Worm (Caenorhabditis elegans) whole organism, mixed stage, embryonic: ENCODE results near the gene srh-137.

Source experiments
- M03D4.4 ChIP-seq: sonication (generic microtip); optimal IDR thresholded peaks from 2 replicates; lab custom pipeline; 2017; ENCODE audit warnings: mild to moderate bottlenecking, missing genetic modification characterization, missing compliant biosample characterization
- bed-3 ChIP-seq: fragments of 200-800 bp; sonication (Bioruptor generic); optimal IDR thresholded peaks from 3 replicates; lab custom pipeline; 2018; ENCODE audit warnings: mild to moderate bottlenecking, missing genetic modification characterization, moderate library complexity, missing compliant biosample characterization
- blmp-1 ChIP-seq: fragments of 150-350 bp; optimal IDR thresholded peaks from 2 replicates; lab custom pipeline; 2014; ENCODE audit warnings: missing biosample characterization, missing genetic modification characterization
- ceh-43 ChIP-seq: fragments of 200-800 bp; sonication (Bioruptor generic); optimal IDR thresholded peaks from 2 replicates; lab custom pipeline; 2018; ENCODE audit warnings: mild to moderate bottlenecking, missing genetic modification characterization, moderate library complexity, missing compliant biosample characterization
- ceh-83 ChIP-seq: fragments of 200-800 bp; sonication (Bioruptor generic); optimal IDR thresholded peaks from 2 replicates; lab custom pipeline; 2018; ENCODE audit warnings: mild to moderate bottlenecking, missing genetic modification characterization, missing compliant biosample characterization
- ces-1 ChIP-seq: fragments of 150-350 bp; optimal IDR thresholded peaks from 2 replicates; lab custom pipeline; 2014; ENCODE audit warnings: missing biosample characterization, missing genetic modification reagents, missing genetic modification characterization
- cnd-1 ChIP-seq: fragments of 200-800 bp; sonication (Bioruptor generic); optimal IDR thresholded peaks from 2 replicates; lab custom pipeline; 2018; ENCODE audit warnings: mild to moderate bottlenecking, missing genetic modification characterization, missing compliant biosample characterization
- drap-1 ChIP-seq: fragments of 200-800 bp; sonication (Bioruptor generic); optimal IDR thresholded peaks from 3 replicates; lab custom pipeline; 2018; ENCODE audit warnings: mild to moderate bottlenecking, missing genetic modification characterization, missing compliant biosample characterization
- elt-1 ChIP-seq: sonication (generic microtip); optimal IDR thresholded peaks from 2 replicates; lab custom pipeline; 2017; ENCODE audit warnings: missing genetic modification characterization, mild to moderate bottlenecking, missing compliant biosample characterization, antibody characterized with exemption, moderate library complexity, borderline replicate concordance; ENCODE audit not compliant: insufficient read depth
- elt-3 ChIP-seq: fragments of 150-350 bp; optimal IDR thresholded peaks from 2 replicates; lab custom pipeline; 2014; ENCODE audit warnings: missing biosample characterization, missing genetic modification characterization
- flh-1 ChIP-seq: fragments of 200-800 bp; sonication (Bioruptor generic); optimal IDR thresholded peaks from 2 replicates; lab custom pipeline; 2018; ENCODE audit warnings: mild to moderate bottlenecking, missing genetic modification characterization, moderate library complexity, missing compliant biosample characterization
- ham-2 ChIP-seq: fragments of 200-800 bp; sonication (Bioruptor generic); optimal IDR thresholded peaks from 2 replicates; lab custom pipeline; 2018; ENCODE audit warnings: mild to moderate bottlenecking, missing genetic modification characterization, missing compliant biosample characterization
- hlh-1 ChIP-seq: fragments of 150-350 bp; optimal IDR thresholded peaks from 2 replicates; lab custom pipeline; 2014; ENCODE audit warnings: missing biosample characterization, missing genetic modification reagents, missing genetic modification characterization
- lin-32 ChIP-seq: fragments of 200-800 bp; sonication (Bioruptor generic); optimal IDR thresholded peaks from 2 replicates; lab custom pipeline; 2018; ENCODE audit warnings: mild to moderate bottlenecking, missing genetic modification characterization, missing compliant biosample characterization
- lsy-2 ChIP-seq: fragments of 150-350 bp; optimal IDR thresholded peaks from 2 replicates; lab custom pipeline; 2014; ENCODE audit warnings: missing biosample characterization, missing genetic modification characterization
- mab-5 ChIP-seq: fragments of 150-350 bp; optimal IDR thresholded peaks from 2 replicates; lab custom pipeline; 2014; ENCODE audit warnings: missing biosample characterization, missing genetic modification characterization
- mls-2 ChIP-seq: sonication (generic microtip); optimal IDR thresholded peaks from 2 replicates; lab custom pipeline; 2016; ENCODE audit warnings: mild to moderate bottlenecking, missing genetic modification characterization, moderate library complexity, missing compliant biosample characterization
- nhr-12 ChIP-seq: fragments of 150-350 bp; optimal IDR thresholded peaks from 2 replicates; lab custom pipeline; 2014; ENCODE audit warnings: missing biosample characterization, missing genetic modification characterization
- nhr-2 ChIP-seq: fragments of 150-350 bp; optimal IDR thresholded peaks from 2 replicates; lab custom pipeline; 2014; ENCODE audit warnings: missing biosample characterization, missing genetic modification characterization
- nhr-237 ChIP-seq: fragments of 150-350 bp; optimal IDR thresholded peaks from 2 replicates; lab custom pipeline; 2014; ENCODE audit warnings: missing biosample characterization, missing genetic modification characterization
- nhr-28 ChIP-seq: fragments of 150-350 bp; optimal IDR thresholded peaks from 2 replicates; lab custom pipeline; 2014; ENCODE audit warnings: missing biosample characterization, missing genetic modification characterization
- nhr-76 ChIP-seq: sonication (generic microtip); optimal IDR thresholded peaks from 2 replicates; lab custom pipeline; 2017; ENCODE audit warnings: missing biosample characterization, missing genetic modification characterization
- pha-4 ChIP-seq: fragments of 150-350 bp; optimal IDR thresholded peaks from 2 replicates; lab custom pipeline; 2018; ENCODE audit warnings: missing biosample characterization, missing genetic modification reagents, missing genetic modification characterization
- sem-2 ChIP-seq: fragments of 200-800 bp; sonication (Bioruptor generic); optimal IDR thresholded peaks from 2 replicates; lab custom pipeline; 2018; ENCODE audit warnings: mild to moderate bottlenecking, missing genetic modification characterization, missing compliant biosample characterization
- snpc-4 ChIP-seq: fragments of 150-350 bp; optimal IDR thresholded peaks from 2 replicates; lab custom pipeline; 2014; ENCODE audit warnings: missing biosample characterization, missing genetic modification characterization
- sptf-1 ChIP-seq: sonication (generic microtip); optimal IDR thresholded peaks from 2 replicates; lab custom pipeline; 2017; ENCODE audit warnings: mild to moderate bottlenecking, missing genetic modification characterization, moderate library complexity, missing compliant biosample characterization
- tbx-8 ChIP-seq: fragments of 200-800 bp; sonication (Bioruptor generic); optimal IDR thresholded peaks from 2 replicates; lab custom pipeline; 2018; ENCODE audit warnings: mild to moderate bottlenecking, missing genetic modification characterization, moderate library complexity, missing compliant biosample characterization
- unc-39 ChIP-seq: fragments of 150-350 bp; optimal IDR thresholded peaks from 2 replicates; lab custom pipeline; 2014; ENCODE audit warnings: missing biosample characterization, missing genetic modification characterization
- unc-62 ChIP-seq: fragments of 150-350 bp; optimal IDR thresholded peaks from 2 replicates; lab custom pipeline; 2014; ENCODE audit warnings: missing biosample characterization, missing genetic modification reagents, missing genetic modification characterization
- ztf-11 ChIP-seq: fragments of 150-350 bp; optimal IDR thresholded peaks from 2 replicates; lab custom pipeline; 2014; ENCODE audit warnings: missing biosample characterization, missing genetic modification characterization

Gene srh-137

ce11 chrV:16724574-16724973 lies 8.1 kb upstream of the srh-137 start:
- no peak for TF ChIP-seq pha-4 (tag; lab: Kevin White, UChicago)
- TF ChIP-seq M03D4.4, result no peak
- TF ChIP-seq tbx-8 (GFP tag; lab: Kevin White, UChicago), result no peak
- no peak for TF ChIP-seq nhr-12 (tag; lab: Kevin White, UChicago)
- TF ChIP-seq ham-2 (GFP tag; lab: Kevin White, UChicago), result no peak
- no peak for TF ChIP-seq nhr-2 (tag; lab: Kevin White, UChicago)
- TF ChIP-seq ces-1 (GFP tag; lab: Kevin White, UChicago), result no peak
- no peak for TF ChIP-seq ceh-83 (GFP tag; lab: Kevin White, UChicago)
- no peak for TF ChIP-seq unc-39 (tag; lab: Kevin White, UChicago)
- no peak for TF ChIP-seq sem-2
- no peak for TF ChIP-seq ceh-43
- no peak for TF ChIP-seq nhr-76 (tag; lab: Kevin White, UChicago)
- TF ChIP-seq blmp-1 (tag; lab: Kevin White, UChicago), result no peak
- TF ChIP-seq elt-3 (tag; lab: Kevin White, UChicago), result no peak
- TF ChIP-seq flh-1, result no peak
- no peak for TF ChIP-seq drap-1 (GFP tag; lab: Kevin White, UChicago)

ce11 chrV:16723744-16724143 lies 7.3 kb upstream of the srh-137 start, which contains the start of gene nhr-112:
TSS of gene nhr-112 (minus strand) at chrV:16723844.
- TF ChIP-seq nhr-12 (tag; lab: Kevin White, UChicago) (no peak), unc-62 (GFP tag; lab: Kevin White, UChicago) (no peak), drap-1 (GFP tag; lab: Kevin White, UChicago) (no peak), flh-1 (no peak), M03D4.4 (no peak), ceh-83 (GFP tag; lab: Kevin White, UChicago) (no peak), ceh-43 (no peak)

- TF ChIP-seq blmp-1 (tag; lab: Kevin White, UChicago) (no peak), tbx-8 (GFP tag; lab: Kevin White, UChicago) (no peak), cnd-1 (tag; lab: Kevin White, UChicago) (no peak), ham-2 (GFP tag; lab: Kevin White, UChicago) (no peak), nhr-76 (tag; lab: Kevin White, UChicago) (no peak), elt-3 (tag; lab: Kevin White, UChicago) (no peak), nhr-12 (tag; lab: Kevin White, UChicago) (no peak), bed-3 (GFP tag; lab: Kevin White, UChicago) (no peak), ceh-83 (GFP tag; lab: Kevin White, UChicago) (no peak), nhr-237 (no peak)
Measured at ce11 chrV:16713797-16714196, 2.7 kb downstream of the srh-137 start.

ce11 chrV:16706549-16706948 lies 9.9 kb downstream of the srh-137 start, which contains the start of gene clec-9:
TSS of gene clec-9 (minus strand) at chrV:16706649.
- TF ChIP-seq ceh-43 (no peak), ces-1 (GFP tag; lab: Kevin White, UChicago) (no peak), nhr-28 (no peak), unc-62 (GFP tag; lab: Kevin White, UChicago) (no peak), lin-32 (GFP tag; lab: Kevin White, UChicago) (no peak)

- TF ChIP-seq nhr-12 (tag; lab: Kevin White, UChicago) (no peak), elt-1 (tag; lab: Kevin White, UChicago) (no peak), ceh-43 (peak; percentile 10), sptf-1 (tag; lab: Kevin White, UChicago) (peak; percentile 79), tbx-8 (GFP tag; lab: Kevin White, UChicago) (no peak), bed-3 (GFP tag; lab: Kevin White, UChicago) (peak; percentile 49), sem-2 (peak; percentile 1), ceh-83 (GFP tag; lab: Kevin White, UChicago) (peak; percentile 14), flh-1 (peak; percentile 12), unc-39 (tag; lab: Kevin White, UChicago) (no peak), cnd-1 (tag; lab: Kevin White, UChicago) (peak; percentile 32), mls-2 (tag; lab: Kevin White, UChicago) (peak; percentile 80), mab-5 (tag; lab: Kevin White, UChicago) (no peak), M03D4.4 (peak; percentile 32), drap-1 (GFP tag; lab: Kevin White, UChicago) (peak; percentile 51), lin-32 (GFP tag; lab: Kevin White, UChicago) (peak; percentile 16)
Measured at ce11 chrV:16699752-16700259, 16.7 kb downstream of the srh-137 start, which contains the start of gene Y70C5C.1. TSS of gene Y70C5C.1 (plus strand) at chrV:16700209.

ce11 chrV:16697178-16697577 lies 19.3 kb downstream of the srh-137 start, which contains the start of gene srw-41:
TSS of gene srw-41 (plus strand) at chrV:16697478.
- TF ChIP-seq hlh-1 (no peak), ces-1 (GFP tag; lab: Kevin White, UChicago) (no peak), lsy-2 (tag; lab: Kevin White, UChicago) (no peak), ztf-11 (tag; lab: Kevin White, UChicago) (no peak), cnd-1 (tag; lab: Kevin White, UChicago) (no peak), mls-2 (tag; lab: Kevin White, UChicago) (no peak), ceh-43 (no peak), snpc-4 (tag; lab: Kevin White, UChicago) (no peak)
- TF ChIP-seq, all 35 proteins: peak for 0
